Fruit fly (Drosophila melanogaster) whole organism, embryonic: ENCODE results near the gene CG32642.

Experiments
- Bdp1 ChIP-seq: fragments of 200-800 bp; sonication (Bioruptor generic); optimal IDR thresholded peaks from 3 replicates; lab custom pipeline; 2016; ENCODE audit warnings: missing biosample characterization, missing genetic modification characterization
- CG10321 ChIP-seq: fragments of 200-800 bp; sonication (Bioruptor generic); IDR thresholded peaks from 2 replicates; pipeline ENCODE4 v1.3.6; 2022; ENCODE audit warnings: missing biosample characterization, missing genetic modification characterization
- CG10431 ChIP-seq: fragments of 200-800 bp; sonication (Bioruptor generic); optimal IDR thresholded peaks from 3 replicates; lab custom pipeline; 2018; ENCODE audit warnings: missing biosample characterization, mild to moderate bottlenecking, missing genetic modification characterization
- CG10462 ChIP-seq: fragments of 200-800 bp; sonication (Bioruptor generic); optimal IDR thresholded peaks from 2 replicates; lab custom pipeline; 2016; ENCODE audit warnings: missing biosample characterization, missing genetic modification characterization
- CG10959 ChIP-seq: fragments of 200-800 bp; sonication (Bioruptor generic); IDR thresholded peaks from 2 replicates; pipeline ENCODE4 v1.3.6; 2022; ENCODE audit warnings: missing biosample characterization, missing genetic modification characterization
- CG13424 ChIP-seq: fragments of 200-800 bp; sonication (Bioruptor generic); optimal IDR thresholded peaks from 2 replicates; lab custom pipeline; 2019; ENCODE audit warnings: missing biosample characterization, mild to moderate bottlenecking, missing genetic modification characterization, moderate library complexity
- CG13894 ChIP-seq: fragments of 200-800 bp; sonication (Bioruptor generic); optimal IDR thresholded peaks from 3 replicates; lab custom pipeline; 2018; ENCODE audit warnings: missing biosample characterization, mild to moderate bottlenecking, missing genetic modification characterization, moderate library complexity
- CG14050 ChIP-seq: fragments of 200-800 bp; sonication (Bioruptor generic); IDR thresholded peaks from 3 replicates; pipeline ENCODE4 v1.3.6; 2022; ENCODE audit warnings: missing biosample characterization, missing genetic modification characterization
- CG14710 ChIP-seq: fragments of 200-800 bp; sonication (Bioruptor generic); optimal IDR thresholded peaks from 3 replicates; lab custom pipeline; 2019; ENCODE audit warnings: missing biosample characterization, mild to moderate bottlenecking, missing genetic modification characterization, moderate library complexity
- CG15269 ChIP-seq: fragments of 200-800 bp; sonication (Bioruptor generic); optimal IDR thresholded peaks from 2 replicates; lab custom pipeline; 2018; ENCODE audit warnings: missing biosample characterization, mild to moderate bottlenecking, missing genetic modification characterization, moderate library complexity
- CG1832 ChIP-seq: fragments of 200-800 bp; sonication (Bioruptor generic); optimal IDR thresholded peaks from 2 replicates; lab custom pipeline; 2017; ENCODE audit warnings: missing biosample characterization, mild to moderate bottlenecking, missing genetic modification characterization, inconsistent platforms
- CG2712 ChIP-seq: fragments of 200-800 bp; optimal IDR thresholded peaks from 3 replicates; lab custom pipeline; 2019; ENCODE audit warnings: missing biosample characterization, mild to moderate bottlenecking, missing genetic modification characterization, moderate library complexity
- CG30431 ChIP-seq: fragments of 200-800 bp; sonication (Bioruptor generic); optimal IDR thresholded peaks from 2 replicates; lab custom pipeline; 2017; ENCODE audit warnings: missing biosample characterization, missing genetic modification characterization
- CG33213 ChIP-seq: fragments of 200-800 bp; sonication (Bioruptor generic); optimal IDR thresholded peaks from 3 replicates; lab custom pipeline; 2016; ENCODE audit warnings: missing biosample characterization, missing genetic modification characterization
- CG4707 ChIP-seq: fragments of 200-800 bp; sonication (Bioruptor generic); optimal IDR thresholded peaks from 2 replicates; lab custom pipeline; 2018; ENCODE audit warnings: missing biosample characterization, mild to moderate bottlenecking, missing genetic modification characterization, moderate library complexity
- CG4730 ChIP-seq: fragments of 200-800 bp; sonication (Bioruptor generic); IDR thresholded peaks from 2 replicates; pipeline ENCODE4 v1.3.6; 2022; ENCODE audit warnings: missing biosample characterization, missing genetic modification characterization
- CG6689 ChIP-seq: fragments of 200-800 bp; sonication (Bioruptor generic); IDR thresholded peaks from 2 replicates; pipeline ENCODE4 v1.3.6; 2022; ENCODE audit warnings: missing biosample characterization, missing genetic modification characterization
- CG6813 ChIP-seq: fragments of 200-800 bp; sonication (Bioruptor generic); optimal IDR thresholded peaks from 2 replicates; lab custom pipeline; 2017; ENCODE audit warnings: missing biosample characterization, missing genetic modification characterization, mild to moderate bottlenecking, moderate library complexity, missing genetic modification reagents
- CG8281 ChIP-seq: fragments of 200-800 bp; sonication (Bioruptor generic); optimal IDR thresholded peaks from 2 replicates; lab custom pipeline; 2018; ENCODE audit warnings: missing biosample characterization, mild to moderate bottlenecking, missing genetic modification characterization, moderate library complexity
- CG8290 ChIP-seq, 3 experiments: fragments of 200-800 bp; sonication (Bioruptor generic); optimal IDR thresholded peaks; 2 replicates each; lab custom pipeline; 2016 to 2019; ENCODE audit warnings: missing biosample characterization in 3 of 3, missing genetic modification characterization in 3 of 3, mild to moderate bottlenecking in 2 of 3, moderate library complexity in 1 of 3
- CG8388 ChIP-seq: fragments of 200-800 bp; sonication (Bioruptor generic); optimal IDR thresholded peaks from 2 replicates; lab custom pipeline; 2019; ENCODE audit warnings: missing biosample characterization, mild to moderate bottlenecking, missing genetic modification characterization, moderate library complexity
- CTCF ChIP-seq: fragments of 200-800 bp; sonication (Bioruptor generic); optimal IDR thresholded peaks from 2 replicates; lab custom pipeline; 2017; ENCODE audit warnings: missing biosample characterization, mild to moderate bottlenecking, missing genetic modification characterization, moderate library complexity
- Hey ChIP-seq: fragments of 200-800 bp; sonication (Bioruptor generic); optimal IDR thresholded peaks from 3 replicates; lab custom pipeline; 2018; ENCODE audit warnings: missing biosample characterization, mild to moderate bottlenecking, missing genetic modification characterization
- HmgD ChIP-seq: fragments of 200-800 bp; sonication (Bioruptor generic); optimal IDR thresholded peaks from 3 replicates; lab custom pipeline; 2016; ENCODE audit warnings: missing biosample characterization, missing genetic modification characterization
- HmgZ ChIP-seq: fragments of 200-800 bp; sonication (Bioruptor generic); optimal IDR thresholded peaks from 2 replicates; lab custom pipeline; 2018; ENCODE audit warnings: missing biosample characterization, mild to moderate bottlenecking, missing genetic modification characterization
- Hr51 ChIP-seq, 2 experiments: fragments of 200-800 bp; sonication (Bioruptor generic); optimal IDR thresholded peaks; 2 replicates in 1 of 2; 3 replicates in 1 of 2; lab custom pipeline; 2016 to 2018; ENCODE audit warnings: missing biosample characterization in 2 of 2, missing genetic modification characterization in 2 of 2, mild to moderate bottlenecking in 1 of 2, moderate library complexity in 1 of 2
- NK7.1 ChIP-seq: fragments of 200-800 bp; sonication (Bioruptor generic); optimal IDR thresholded peaks from 3 replicates; lab custom pipeline; 2016; ENCODE audit warnings: missing biosample characterization, missing genetic modification characterization
- Oli ChIP-seq: fragments of 200-800 bp; sonication (Bioruptor generic); optimal IDR thresholded peaks from 2 replicates; lab custom pipeline; 2018; ENCODE audit warnings: missing biosample characterization, mild to moderate bottlenecking, missing genetic modification characterization, moderate library complexity
- PHDP ChIP-seq: fragments of 200-800 bp; sonication (Bioruptor generic); optimal IDR thresholded peaks from 3 replicates; lab custom pipeline; 2018; ENCODE audit warnings: missing biosample characterization, mild to moderate bottlenecking, missing genetic modification characterization, moderate library complexity
- Scr ChIP-seq: fragments of 200-800 bp; sonication (Bioruptor generic); IDR thresholded peaks from 2 replicates; pipeline ENCODE4 v1.3.6; 2022; ENCODE audit warnings: missing biosample characterization, missing genetic modification characterization; ENCODE audit not compliant: partially characterized antibody
- abd-A ChIP-seq: fragments of 200-800 bp; sonication (Bioruptor generic); optimal IDR thresholded peaks from 3 replicates; lab custom pipeline; 2019; ENCODE audit warnings: missing biosample characterization, mild to moderate bottlenecking, missing genetic modification characterization, moderate library complexity
- ash1 ChIP-seq: fragments of 200-800 bp; sonication (Bioruptor generic); optimal IDR thresholded peaks from 2 replicates; lab custom pipeline; 2018; ENCODE audit warnings: missing biosample characterization, mild to moderate bottlenecking, missing genetic modification characterization
- ci ChIP-seq: fragments of 200-800 bp; sonication (Bioruptor generic); IDR thresholded peaks from 3 replicates; pipeline ENCODE4 v1.3.6; 2022; ENCODE audit warnings: missing biosample characterization, missing genetic modification characterization
- ewg ChIP-seq: fragments of 200-800 bp; sonication (Bioruptor generic); optimal IDR thresholded peaks from 3 replicates; lab custom pipeline; 2017; ENCODE audit warnings: mild to moderate bottlenecking, missing biosample characterization, missing genetic modification reagents, missing genetic modification characterization
- exex ChIP-seq: fragments of 200-800 bp; sonication (Bioruptor generic); optimal IDR thresholded peaks from 4 replicates; lab custom pipeline; 2018; ENCODE audit warnings: missing biosample characterization, mild to moderate bottlenecking, missing genetic modification characterization, moderate library complexity
- hth ChIP-seq: fragments of >200 bp; optimal IDR thresholded peaks from 2 replicates; lab custom pipeline; 2017; ENCODE audit warnings: inconsistent platforms
- insv ChIP-seq, 2 experiments: fragments of 200-800 bp; sonication (Bioruptor generic); optimal IDR thresholded peaks; 3 replicates each; lab custom pipeline; 2016 to 2018; ENCODE audit warnings: missing biosample characterization in 2 of 2, missing genetic modification characterization in 2 of 2
- jumu ChIP-seq: fragments of 200-800 bp; sonication (Bioruptor generic); optimal IDR thresholded peaks from 3 replicates; lab custom pipeline; 2016; ENCODE audit warnings: missing biosample characterization, missing genetic modification characterization
- ken ChIP-seq: fragments of 200-800 bp; sonication (Bioruptor generic); IDR thresholded peaks from 3 replicates; pipeline ENCODE4 v1.3.6; 2022; ENCODE audit warnings: missing biosample characterization, missing genetic modification characterization
- lilli ChIP-seq: fragments of 200-800 bp; sonication (Bioruptor generic); optimal IDR thresholded peaks from 3 replicates; lab custom pipeline; 2016; ENCODE audit warnings: missing biosample characterization, missing genetic modification characterization
- luna ChIP-seq: fragments of 200-800 bp; sonication (Bioruptor generic); optimal IDR thresholded peaks from 2 replicates; lab custom pipeline; 2016; ENCODE audit warnings: missing biosample characterization, missing genetic modification characterization
- nerfin-2 ChIP-seq: fragments of 200-800 bp; sonication (Bioruptor generic); IDR thresholded peaks from 2 replicates; pipeline ENCODE4 v1.3.6; 2022; ENCODE audit warnings: missing biosample characterization, missing genetic modification characterization; ENCODE audit not compliant: partially characterized antibody
- nmo ChIP-seq: fragments of 200-800 bp; sonication (Bioruptor generic); optimal IDR thresholded peaks from 2 replicates; lab custom pipeline; 2018; ENCODE audit warnings: missing biosample characterization, mild to moderate bottlenecking, missing genetic modification characterization, moderate library complexity
- oc ChIP-seq: fragments of 200-800 bp; sonication (Bioruptor generic); optimal IDR thresholded peaks from 2 replicates; lab custom pipeline; 2018; ENCODE audit warnings: missing biosample characterization, mild to moderate bottlenecking, missing genetic modification characterization, moderate library complexity
- peb ChIP-seq: fragments of 200-800 bp; sonication (Bioruptor generic); IDR thresholded peaks from 2 replicates; pipeline ENCODE4 v1.3.6; 2022; ENCODE audit warnings: missing biosample characterization, missing genetic modification characterization
- pfk ChIP-seq: fragments of 200-800 bp; sonication (Bioruptor generic); optimal IDR thresholded peaks from 2 replicates; lab custom pipeline; 2018; ENCODE audit warnings: missing biosample characterization, mild to moderate bottlenecking, missing genetic modification characterization, moderate library complexity
- pros ChIP-seq: fragments of 200-800 bp; sonication (Bioruptor generic); optimal IDR thresholded peaks from 3 replicates; lab custom pipeline; 2019; ENCODE audit warnings: missing biosample characterization, mild to moderate bottlenecking, missing genetic modification characterization, moderate library complexity
- sima ChIP-seq: fragments of 200-800 bp; sonication (Bioruptor generic); optimal IDR thresholded peaks from 2 replicates; lab custom pipeline; 2016; ENCODE audit warnings: missing biosample characterization, missing genetic modification characterization
- slou ChIP-seq: fragments of 200-800 bp; sonication (Bioruptor generic); optimal IDR thresholded peaks from 3 replicates; lab custom pipeline; 2016; ENCODE audit warnings: missing biosample characterization, missing genetic modification characterization
- sr ChIP-seq: fragments of 200-800 bp; sonication (Bioruptor generic); IDR thresholded peaks from 3 replicates; pipeline ENCODE4 v1.3.6; 2022; ENCODE audit warnings: missing biosample characterization, missing genetic modification characterization
- trh ChIP-seq: fragments of 200-800 bp; sonication (Bioruptor generic); optimal IDR thresholded peaks from 2 replicates; lab custom pipeline; 2016; ENCODE audit warnings: missing biosample characterization, missing genetic modification characterization

The CG32642 gene

DNA sequence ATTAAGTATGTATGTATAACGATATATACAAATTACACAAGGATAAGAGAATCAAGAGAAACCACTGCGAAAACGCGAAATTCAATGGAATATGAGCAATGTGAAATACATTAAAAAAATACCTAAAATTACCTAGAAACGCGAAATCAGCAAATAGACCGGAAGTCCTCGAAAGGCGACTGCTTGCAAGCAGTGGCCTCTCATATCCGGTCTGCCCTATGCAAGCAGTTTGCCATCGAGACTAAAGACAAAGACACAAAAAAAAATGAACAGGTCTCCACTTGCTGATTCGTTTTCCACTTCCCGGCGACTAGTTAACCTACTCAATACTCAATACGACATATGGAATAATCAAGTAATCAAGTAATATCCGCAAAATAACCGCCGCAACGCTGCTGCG, 11.3 kb upstream of the CG32642 start (continued):
- TF ChIP-seq abd-A (tag; lab: Kevin White, UChicago) (no peak), ken (GFP tag; lab: Robert Waterston, UW) (no peak), CG13894 (peak; percentile 9), trh (GFP tag; lab: Kevin White, UChicago) (no peak), lilli (GFP tag; lab: Kevin White, UChicago) (no peak), CG14710 (tag; lab: Kevin White, UChicago) (peak; percentile 31), CG14050 (GFP tag; lab: Robert Waterston, UW) (no peak), sr (GFP tag; lab: Robert Waterston, UW) (no peak), CG1832 (GFP tag; lab: Kevin White, UChicago) (no peak), pfk (GFP tag; lab: Kevin White, UChicago) (peak; percentile 37), CG4707 (GFP tag; lab: Kevin White, UChicago) (peak; percentile 43), CG8290 (GFP tag; optimal IDR thresholded peaks at IDR 0.05; lab: Kevin White, UChicago) (no peak), CG8290 (tag; optimal IDR thresholded peaks at IDR 0.05; lab: Kevin White, UChicago) (peak in 1 of 2 experiments; percentile 60), HmgZ (tag; lab: Kevin White, UChicago) (no peak), CG33213 (peak; percentile 25), CG8281 (tag; lab: Kevin White, UChicago) (no peak), Hr51 (GFP tag; optimal IDR thresholded peaks at IDR 0.05; lab: Kevin White, UChicago) (no peak), CG6689 (GFP tag; lab: Robert Waterston, UW) (no peak), CG2712 (no peak), Scr (no peak), CG15269 (tag; lab: Kevin White, UChicago) (no peak), CG10321 (GFP tag; lab: Robert Waterston, UW) (no peak), Bdp1 (GFP tag; lab: Kevin White, UChicago) (no peak), Oli (tag; lab: Kevin White, UChicago) (no peak), pros (GFP tag; lab: Kevin White, UChicago) (no peak), CG10431 (GFP tag; lab: Kevin White, UChicago) (peak; percentile 65), CG10462 (GFP tag; lab: Kevin White, UChicago) (no peak), CG10959 (GFP tag; lab: Robert Waterston, UW) (no peak), ewg (GFP tag; lab: Kevin White, UChicago) (peak; percentile 74), PHDP (tag; lab: Kevin White, UChicago) (no peak), exex (tag; lab: Kevin White, UChicago) (no peak), CG4730 (GFP tag; lab: Robert Waterston, UW) (no peak), luna (no peak), oc (tag; lab: Kevin White, UChicago) (no peak), peb (no peak), sima (GFP tag; lab: Kevin White, UChicago) (no peak), insv (GFP tag; optimal IDR thresholded peaks at IDR 0.05; lab: Kevin White, UChicago) (peak in 1 of 2 experiments; percentile 16), CG13424 (tag; lab: Kevin White, UChicago) (no peak), Hey (tag; lab: Kevin White, UChicago) (no peak), ci (GFP tag; lab: Robert Waterston, UW) (no peak; the same call in 1 of the 3 replicates), nerfin-2 (GFP tag; lab: Robert Waterston, UW) (no peak), nmo (peak; percentile 2), jumu (GFP tag; lab: Kevin White, UChicago) (no peak), CG8388 (GFP tag; lab: Kevin White, UChicago) (peak; percentile 4), CTCF (GFP tag; lab: Kevin White, UChicago) (no peak), NK7.1 (GFP tag; lab: Kevin White, UChicago) (no peak), hth (lab: Kevin White, UChicago) (no peak), CG30431 (GFP tag; lab: Kevin White, UChicago) (peak; percentile 17), slou (GFP tag; lab: Kevin White, UChicago) (no peak), HmgD (GFP tag; lab: Kevin White, UChicago) (no peak), CG6813 (GFP tag; lab: Kevin White, UChicago) (peak; percentile 53), ash1 (no peak)
